Worm (Caenorhabditis elegans) whole organism, L4/young adult: Measurements from ENCODE around the gene F25B5.3.

ENCODE experiments used
- W03F9.2 ChIP-seq: fragments of 150-350 bp; optimal IDR thresholded peaks from 2 replicates; lab custom pipeline; 2014; ENCODE audit warnings: missing biosample characterization, missing genetic modification characterization
- dao-5 ChIP-seq: sonication (generic microtip); optimal IDR thresholded peaks from 2 replicates; lab custom pipeline; 2016; ENCODE audit warnings: missing genotype, missing genetic modification characterization, moderate library complexity, missing compliant biosample characterization
- him-1 ChIP-seq: sonication (generic microtip); optimal IDR thresholded peaks from 2 replicates; lab custom pipeline; 2016; ENCODE audit warnings: missing genotype, missing genetic modification reagents, missing genetic modification characterization, missing compliant biosample characterization

DNA sequence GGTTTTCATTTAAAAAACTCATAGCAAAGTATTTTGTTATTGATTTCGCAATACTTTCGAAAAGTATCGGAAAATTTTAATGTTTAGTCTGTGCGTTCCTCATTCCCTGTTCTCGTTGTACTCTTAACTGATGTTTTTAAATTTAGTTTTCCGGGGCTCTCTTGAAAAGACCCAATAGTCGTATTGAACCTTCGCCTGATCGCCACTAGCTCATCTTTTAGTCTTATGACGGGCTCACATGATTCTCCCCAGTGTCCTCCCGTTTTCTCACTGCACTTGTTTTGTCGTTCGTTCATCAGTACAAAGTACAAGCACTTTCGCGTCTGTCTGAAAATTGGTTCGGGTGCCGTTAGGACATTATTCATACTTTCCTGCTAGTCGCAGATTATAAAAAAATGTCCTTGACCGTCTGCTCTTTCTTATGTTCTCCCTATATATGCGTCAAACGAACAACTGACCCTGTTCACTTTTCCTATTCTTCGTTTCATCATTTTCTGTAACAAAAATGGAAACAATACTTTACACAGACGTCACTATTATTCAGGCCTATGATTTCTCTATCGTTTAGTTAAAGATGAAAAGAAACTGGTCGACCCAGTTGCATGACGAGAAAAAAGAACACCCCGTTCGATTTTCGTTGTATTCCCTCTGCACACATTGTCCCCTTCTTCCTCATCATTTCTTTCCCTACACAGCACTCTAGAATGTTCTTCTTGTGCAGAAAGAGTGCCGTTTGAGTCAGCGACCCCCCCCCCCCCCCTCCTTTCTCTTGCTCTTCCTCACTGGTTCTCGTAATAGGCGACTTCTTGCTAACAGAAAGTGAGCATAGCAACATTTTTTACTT lies 9.0 kb upstream of the F25B5.3 start, which contains the start of gene ubq-1:
- TF ChIP-seq him-1 (no peak), W03F9.2 (tag; lab: Kevin White, UChicago) (no peak), dao-5 (tag; lab: Kevin White, UChicago) (no peak)
